Fruit fly (Drosophila melanogaster): ENCODE measurements around the gene CG14384.

The CG14384 gene

DNA sequence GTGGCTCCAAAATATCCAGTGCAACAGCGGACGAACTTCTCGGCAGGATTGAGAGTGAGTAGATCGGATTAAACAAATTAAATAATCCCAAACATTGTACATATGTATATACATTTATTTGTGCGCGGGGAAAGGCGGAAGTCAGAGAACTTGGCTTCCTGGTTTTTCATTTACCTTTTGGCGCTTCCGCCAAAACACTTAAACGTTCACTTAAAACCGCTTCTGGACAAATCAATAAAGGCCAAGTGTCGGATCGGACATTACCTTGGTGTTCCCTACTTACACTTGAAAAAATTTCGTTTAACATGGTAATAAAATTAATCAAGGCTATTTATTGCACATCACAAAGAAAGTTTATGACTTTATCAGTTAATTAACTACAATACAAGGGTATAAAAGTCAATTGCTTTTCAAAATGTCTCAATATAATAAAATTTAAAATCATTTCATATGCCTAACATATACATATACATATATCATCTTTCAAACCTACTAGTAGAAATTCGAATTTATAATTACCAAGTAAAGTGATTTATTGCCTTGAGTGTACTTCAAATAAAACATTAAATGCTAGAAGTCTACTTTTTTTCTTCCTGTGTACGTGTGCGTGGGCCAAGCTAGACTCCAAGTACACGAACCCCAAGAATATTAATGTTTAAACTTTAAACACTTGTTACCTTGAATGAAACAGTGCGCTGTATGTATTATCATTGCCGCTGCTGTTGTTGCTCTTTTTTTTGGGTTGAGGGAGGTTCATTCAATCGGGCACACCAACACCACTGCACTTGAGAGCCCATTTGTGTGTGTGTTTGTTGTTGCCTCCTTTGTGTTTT is 14.0 kb upstream of the CG14384 start (continued):
- TF ChIP-seq jumu (GFP tag; optimal IDR thresholded peaks at IDR 0.05) (peak; percentile 22), CG10959 (GFP tag; IDR thresholded peaks at IDR 0.05) (no peak), lab (GFP tag; optimal IDR thresholded peaks at IDR 0.05) (peak; percentile 81), BtbVII (GFP tag; optimal IDR thresholded peaks at IDR 0.05) (no peak), Doc3 (GFP tag; IDR thresholded peaks at IDR 0.05; ENCODE audit: partially characterized antibody) (no peak), Dad (GFP tag; optimal IDR thresholded peaks at IDR 0.05) (no peak), CG18619 (GFP tag; optimal IDR thresholded peaks at IDR 0.05) (peak; percentile 59), CG3281 (GFP tag; optimal IDR thresholded peaks at IDR 0.05) (peak; percentile 78), disco-r (GFP tag; optimal IDR thresholded peaks at IDR 0.05) (peak; percentile 10), CG30431 (GFP tag; optimal IDR thresholded peaks at IDR 0.05) (no peak), amos (GFP tag; IDR thresholded peaks at IDR 0.05; ENCODE audit: partially characterized antibody) (no peak), Rfx (GFP tag; IDR thresholded peaks at IDR 0.05) (peak; percentile 69), CG2116 (GFP tag; optimal IDR thresholded peaks at IDR 0.05) (no peak), CG13775 (GFP tag; optimal IDR thresholded peaks at IDR 0.05) (peak; percentile 60), Chrac-16 (GFP tag; optimal IDR thresholded peaks at IDR 0.05) (peak; percentile 48), CG17802 (tag; optimal IDR thresholded peaks at IDR 0.05) (no peak), aop (GFP tag; IDR thresholded peaks at IDR 0.05) (no peak), Xbp1 (GFP tag; optimal IDR thresholded peaks at IDR 0.05) (peak; percentile 63), CG14050 (GFP tag; IDR thresholded peaks at IDR 0.05) (no peak; the same call in 2 of the 3 replicates), wdn (GFP tag; IDR thresholded peaks at IDR 0.05) (no peak; the same call in 1 of the 2 replicates), ind (GFP tag; optimal IDR thresholded peaks at IDR 0.05) (peak; percentile 53), Doc2 (GFP tag; IDR thresholded peaks at IDR 0.05) (no peak), pnt (GFP tag; optimal IDR thresholded peaks at IDR 0.05) (no peak), gfzf (GFP tag; optimal IDR thresholded peaks at IDR 0.05) (no peak), CG17612 (GFP tag; IDR thresholded peaks at IDR 0.05) (no peak), slbo (GFP tag; IDR thresholded peaks at IDR 0.05) (peak; percentile 60), PHDP (tag; optimal IDR thresholded peaks at IDR 0.05) (peak; percentile 67), CG12299 (tag; optimal IDR thresholded peaks at IDR 0.05) (peak; percentile 46), BEAF-32 (GFP tag; optimal IDR thresholded peaks at IDR 0.05) (no peak), tin (GFP tag; optimal IDR thresholded peaks at IDR 0.05) (peak; percentile 36), NK7.1 (GFP tag; optimal IDR thresholded peaks at IDR 0.05) (no peak), CG18599 (GFP tag; optimal IDR thresholded peaks at IDR 0.05) (peak; percentile 68), CG15479 (GFP tag; optimal IDR thresholded peaks at IDR 0.05) (no peak), Mes4 (GFP tag; optimal IDR thresholded peaks at IDR 0.05) (no peak), Spps (tag; optimal IDR thresholded peaks at IDR 0.05) (no peak), ash1 (GFP tag; optimal IDR thresholded peaks at IDR 0.05) (no peak), CG2875 (GFP tag; optimal IDR thresholded peaks at IDR 0.05) (peak; percentile 35), CG8388 (GFP tag; optimal IDR thresholded peaks at IDR 0.05) (peak; percentile 61), h (optimal IDR thresholded peaks at IDR 0.05) (no peak), CG2199 (GFP tag; IDR thresholded peaks at IDR 0.05) (peak; percentile 25; the same call in 1 of the 3 replicates), fd102C (GFP tag; optimal IDR thresholded peaks at IDR 0.05) (no peak), CG31441 (GFP tag; IDR thresholded peaks at IDR 0.05) (no peak; the same call in 1 of the 2 replicates), Stat92E (GFP tag; optimal IDR thresholded peaks at IDR 0.05) (no peak), odd (GFP tag; optimal IDR thresholded peaks at IDR 0.05) (peak; percentile 40), Blimp-1 (GFP tag; optimal IDR thresholded peaks at IDR 0.05) (peak; percentile 64), CG34422 (GFP tag; IDR thresholded peaks at IDR 0.05) (0 out of 3 replicates have a peak, but pooled peaks have one; percentile 6), Dek (tag; optimal IDR thresholded peaks at IDR 0.05) (no peak), D (optimal IDR thresholded peaks at IDR 0.05) (no peak), D (GFP tag; optimal IDR thresholded peaks at IDR 0.05) (peak; percentile 54)

Measured in whole organism, embryonic.